Worm (Caenorhabditis elegans): Measurements from ENCODE around the gene flp-18.

ce11 chrX:2966252-2966651 lies 52.1 kb downstream of the flp-18 start:
- TF ChIP-seq ref-1 (GFP tag; conservative IDR thresholded peaks at IDR 0.05), result no peak
- TF ChIP-seq ztf-23 (GFP tag; IDR thresholded peaks at IDR 0.05), result no peak
- TF ChIP-seq klf-2 (GFP tag; conservative IDR thresholded peaks at IDR 0.05), result no peak
- TF ChIP-seq flt-1 (GFP tag; IDR thresholded peaks at IDR 0.05), result no peak
- no peak for TF ChIP-seq tab-1 (GFP tag; IDR thresholded peaks at IDR 0.05)
- no peak for TF ChIP-seq med-1 (GFP tag; optimal IDR thresholded peaks at IDR 0.05; ENCODE audit: insufficient read depth)
- TF ChIP-seq ztf-29 (GFP tag; IDR thresholded peaks at IDR 0.05), result no peak
- TF ChIP-seq T22C8.4 (GFP tag; IDR thresholded peaks at IDR 0.05), result no peak
